Worm (Caenorhabditis elegans): Measurements from ENCODE around the gene subs-4.

The subs-4 gene

ce11 chrIII:11381922-11382321, at the start of gene subs-4:
Gene subs-4, plus strand, starts transcription at chrIII:11382222.
- TF ChIP-seq him-1 (tag; optimal IDR thresholded peaks at IDR 0.05) (no peak), dao-5 (tag; optimal IDR thresholded peaks at IDR 0.05) (no peak), W03F9.2 (tag; optimal IDR thresholded peaks at IDR 0.05) (no peak)

ce11 chrIII:11332306-11332705, 49.7 kb upstream of the subs-4 start:
- TF ChIP-seq dao-5 (tag; optimal IDR thresholded peaks at IDR 0.05): no peak

ce11 chrIII:11333032-11333732, 48.8 kb upstream of the subs-4 start, which contains the start of gene T28D6.5:
Gene T28D6.5, plus strand, starts transcription at chrIII:11333682.
- TF ChIP-seq him-1 (tag; optimal IDR thresholded peaks at IDR 0.05) (no peak), W03F9.2 (tag; optimal IDR thresholded peaks at IDR 0.05) (no peak), dao-5 (tag; optimal IDR thresholded peaks at IDR 0.05) (no peak)

ce11 chrIII:11334346-11334745, 47.7 kb upstream of the subs-4 start:
- TF ChIP-seq dao-5 (tag; optimal IDR thresholded peaks at IDR 0.05): no peak
- TF ChIP-seq him-1 (tag; optimal IDR thresholded peaks at IDR 0.05): peak; percentile 20

ce11 chrIII:11336072-11336471, 46.0 kb upstream of the subs-4 start:
- peak; percentile 23 for TF ChIP-seq him-1 (tag; optimal IDR thresholded peaks at IDR 0.05)
- no peak for TF ChIP-seq W03F9.2 (tag; optimal IDR thresholded peaks at IDR 0.05)
- TF ChIP-seq dao-5 (tag; optimal IDR thresholded peaks at IDR 0.05): no peak

ce11 chrIII:11337627-11338026, 44.4 kb upstream of the subs-4 start:
- TF ChIP-seq W03F9.2 (tag; optimal IDR thresholded peaks at IDR 0.05): no peak
- no peak for TF ChIP-seq dao-5 (tag; optimal IDR thresholded peaks at IDR 0.05)
- no peak for TF ChIP-seq him-1 (tag; optimal IDR thresholded peaks at IDR 0.05)

ce11 chrIII:11341466-11341865, 40.6 kb upstream of the subs-4 start:
- TF ChIP-seq W03F9.2 (tag; optimal IDR thresholded peaks at IDR 0.05) (no peak), him-1 (tag; optimal IDR thresholded peaks at IDR 0.05) (no peak), dao-5 (tag; optimal IDR thresholded peaks at IDR 0.05) (no peak)

- TF ChIP-seq dao-5 (tag; optimal IDR thresholded peaks at IDR 0.05) (no peak), W03F9.2 (tag; optimal IDR thresholded peaks at IDR 0.05) (no peak), him-1 (tag; optimal IDR thresholded peaks at IDR 0.05) (peak; percentile 20)
Measured at ce11 chrIII:11343041-11343440, 39.0 kb upstream of the subs-4 start, which contains the start of the genes T28D6.6 and pen-2. Gene T28D6.6, minus strand, starts transcription at chrIII:11343108. Gene pen-2, plus strand, starts transcription at chrIII:11343322.

ce11 chrIII:11344125-11344524, 37.9 kb upstream of the subs-4 start:
- no peak for TF ChIP-seq him-1 (tag; optimal IDR thresholded peaks at IDR 0.05)
- no peak for TF ChIP-seq dao-5 (tag; optimal IDR thresholded peaks at IDR 0.05)
- TF ChIP-seq W03F9.2 (tag; optimal IDR thresholded peaks at IDR 0.05): peak; percentile 63

ce11 chrIII:11346383-11346782, 35.6 kb upstream of the subs-4 start, which contains the start of gene T28D6.7:
Gene T28D6.7, minus strand, starts transcription at chrIII:11346483.
- no peak for TF ChIP-seq W03F9.2 (tag; optimal IDR thresholded peaks at IDR 0.05)
- no peak for TF ChIP-seq dao-5 (tag; optimal IDR thresholded peaks at IDR 0.05)
- no peak for TF ChIP-seq him-1 (tag; optimal IDR thresholded peaks at IDR 0.05)

- TF ChIP-seq him-1 (tag; optimal IDR thresholded peaks at IDR 0.05) (no peak), dao-5 (tag; optimal IDR thresholded peaks at IDR 0.05) (no peak), W03F9.2 (tag; optimal IDR thresholded peaks at IDR 0.05) (no peak)
Measured at ce11 chrIII:11350107-11350826, 31.8 kb upstream of the subs-4 start.

ce11 chrIII:11352840-11353239, 29.2 kb upstream of the subs-4 start:
- no peak for TF ChIP-seq him-1 (tag; optimal IDR thresholded peaks at IDR 0.05)
- TF ChIP-seq W03F9.2 (tag; optimal IDR thresholded peaks at IDR 0.05): no peak
- TF ChIP-seq dao-5 (tag; optimal IDR thresholded peaks at IDR 0.05): no peak

- TF ChIP-seq him-1 (tag; optimal IDR thresholded peaks at IDR 0.05): no peak
- no peak for TF ChIP-seq W03F9.2 (tag; optimal IDR thresholded peaks at IDR 0.05)
- no peak for TF ChIP-seq dao-5 (tag; optimal IDR thresholded peaks at IDR 0.05)
Measured at ce11 chrIII:11353499-11353898, 28.5 kb upstream of the subs-4 start.

ce11 chrIII:11355758-11356323, 26.2 kb upstream of the subs-4 start:
- TF ChIP-seq him-1 (tag; optimal IDR thresholded peaks at IDR 0.05): no peak
- no peak for TF ChIP-seq dao-5 (tag; optimal IDR thresholded peaks at IDR 0.05)
- no peak for TF ChIP-seq W03F9.2 (tag; optimal IDR thresholded peaks at IDR 0.05)
